Worm (Caenorhabditis elegans) whole organism, young adult: ENCODE results near the gene snu-66.

Experiments used
- B0035.1 ChIP-seq: sonication (generic microtip); optimal IDR thresholded peaks from 2 replicates; lab custom pipeline; 2016; ENCODE audit warnings: missing genetic modification characterization, mild to moderate bottlenecking, missing compliant biosample characterization, missing genotype, missing genetic modification reagents
- B0336.3 ChIP-seq: fragments of 200-800 bp; sonication (Bioruptor generic); IDR thresholded peaks from 2 replicates; pipeline ENCODE4 v1.3.6; 2022; ENCODE audit warnings: missing genetic modification characterization, missing compliant biosample characterization
- F10E7.11 ChIP-seq: sonication (generic microtip); optimal IDR thresholded peaks from 2 replicates; lab custom pipeline; 2017; ENCODE audit warnings: mild to moderate bottlenecking, missing genetic modification characterization, moderate library complexity, missing compliant biosample characterization
- F33H1.4 ChIP-seq: fragments of 200-800 bp; sonication (Bioruptor generic); IDR thresholded peaks from 2 replicates; pipeline ENCODE4 v1.3.6; 2022; ENCODE audit warnings: missing genetic modification reagents, missing genetic modification characterization, missing compliant biosample characterization
- K12H6.12 ChIP-seq: fragments of 200-800 bp; sonication (Bioruptor generic); optimal IDR thresholded peaks from 2 replicates; lab custom pipeline; 2018; ENCODE audit warnings: mild to moderate bottlenecking, missing genetic modification characterization, missing compliant biosample characterization
- T07F8.4 ChIP-seq: sonication (generic microtip); optimal IDR thresholded peaks from 2 replicates; lab custom pipeline; 2016; ENCODE audit warnings: mild to moderate bottlenecking, missing genetic modification characterization, moderate library complexity, missing compliant biosample characterization
- Y67H2A.10 ChIP-seq: fragments of 200-800 bp; sonication (Bioruptor generic); conservative IDR thresholded peaks from 2 replicates; pipeline ENCODE4 v1.3.6; 2022; ENCODE audit warnings: missing genetic modification reagents, missing genetic modification characterization, missing compliant biosample characterization
- Y95B8A.8 ChIP-seq: fragments of 200-800 bp; sonication (Bioruptor generic); IDR thresholded peaks from 2 replicates; pipeline ENCODE4 v1.3.6; 2022; ENCODE audit warnings: missing genetic modification reagents, missing genetic modification characterization, missing compliant biosample characterization
- akir-1 ChIP-seq: fragments of 200-800 bp; sonication (Bioruptor generic); optimal IDR thresholded peaks from 2 replicates; lab custom pipeline; 2018; ENCODE audit warnings: mild to moderate bottlenecking, missing genetic modification characterization, moderate library complexity, missing compliant biosample characterization
- aptf-3 ChIP-seq: fragments of 200-800 bp; sonication (Bioruptor generic); IDR thresholded peaks from 2 replicates; pipeline ENCODE4 v1.3.6; 2022; ENCODE audit warnings: missing genetic modification characterization, missing compliant biosample characterization
- atf-7 ChIP-seq: sonication (generic microtip); optimal IDR thresholded peaks from 2 replicates; lab custom pipeline; 2017; ENCODE audit warnings: mild to moderate bottlenecking, missing genetic modification characterization, missing compliant biosample characterization
- attf-3 ChIP-seq: fragments of 200-800 bp; sonication (Bioruptor generic); conservative IDR thresholded peaks from 2 replicates; pipeline ENCODE4 v1.3.6; 2022; ENCODE audit warnings: missing genetic modification reagents, missing genetic modification characterization, missing compliant biosample characterization
- bed-1 ChIP-seq: fragments of 200-800 bp; sonication (Bioruptor generic); IDR thresholded peaks from 2 replicates; pipeline ENCODE4 v1.3.6; 2022; ENCODE audit warnings: missing genetic modification reagents, missing genetic modification characterization, missing compliant biosample characterization
- bed-2 ChIP-seq: fragments of 200-800 bp; sonication (Bioruptor generic); IDR thresholded peaks from 2 replicates; pipeline ENCODE4 v1.3.6; 2022; ENCODE audit warnings: missing genetic modification reagents, missing genetic modification characterization, missing compliant biosample characterization
- cebp-2 ChIP-seq: fragments of 200-800 bp; sonication (Bioruptor generic); IDR thresholded peaks from 2 replicates; pipeline ENCODE4 v1.3.6; 2022; ENCODE audit warnings: missing genetic modification characterization, missing compliant biosample characterization
- dpl-1 ChIP-seq: fragments of 150-350 bp; optimal IDR thresholded peaks from 2 replicates; lab custom pipeline; 2014; ENCODE audit warnings: missing biosample characterization, missing genetic modification reagents, missing genetic modification characterization
- hlh-12 ChIP-seq: sonication (generic microtip); optimal IDR thresholded peaks from 2 replicates; lab custom pipeline; 2016; ENCODE audit warnings: missing genetic modification characterization, missing compliant biosample characterization
- hmg-20 ChIP-seq: fragments of 200-800 bp; sonication (Bioruptor generic); IDR thresholded peaks from 2 replicates; pipeline ENCODE4 v1.3.6; 2022; ENCODE audit warnings: missing genetic modification reagents, missing genetic modification characterization, missing compliant biosample characterization
- lag-1 ChIP-seq: fragments of 200-800 bp; sonication (Bioruptor generic); IDR thresholded peaks from 2 replicates; pipeline ENCODE4 v1.3.6; 2022; ENCODE audit warnings: missing genetic modification reagents, missing genetic modification characterization, missing compliant biosample characterization
- lin-26 ChIP-seq: fragments of 200-800 bp; sonication (Bioruptor generic); IDR thresholded peaks from 2 replicates; pipeline ENCODE4 v1.3.6; 2022; ENCODE audit warnings: missing genetic modification reagents, missing genetic modification characterization, missing compliant biosample characterization
- lin-54 ChIP-seq: fragments of 200-800 bp; sonication (Bioruptor generic); optimal IDR thresholded peaks from 2 replicates; lab custom pipeline; 2018; ENCODE audit warnings: mild to moderate bottlenecking, missing genetic modification characterization, missing compliant biosample characterization
- lsy-27 ChIP-seq: sonication (generic microtip); optimal IDR thresholded peaks from 2 replicates; lab custom pipeline; 2017; ENCODE audit warnings: missing genetic modification characterization, mild to moderate bottlenecking, missing compliant biosample characterization, antibody characterized with exemption, missing genotype, borderline replicate concordance; ENCODE audit not compliant: insufficient read depth
- madf-6 ChIP-seq: fragments of 200-800 bp; sonication (Bioruptor generic); IDR thresholded peaks from 2 replicates; pipeline ENCODE4 v1.3.6; 2022; ENCODE audit warnings: missing genetic modification reagents, missing genetic modification characterization, missing compliant biosample characterization
- nfya-1 ChIP-seq: sonication (generic microtip); optimal IDR thresholded peaks from 2 replicates; lab custom pipeline; 2017; ENCODE audit warnings: antibody characterized with exemption, missing compliant biosample characterization, missing genetic modification characterization, borderline replicate concordance; ENCODE audit not compliant: insufficient read depth
- nfya-2 ChIP-seq: fragments of 200-800 bp; sonication (Bioruptor generic); IDR thresholded peaks from 2 replicates; pipeline ENCODE4 v1.3.6; 2022; ENCODE audit warnings: missing genetic modification reagents, missing genetic modification characterization, missing compliant biosample characterization
- nhr-120 ChIP-seq: fragments of 200-800 bp; sonication (Bioruptor generic); IDR thresholded peaks from 2 replicates; pipeline ENCODE4 v1.3.6; 2022; ENCODE audit warnings: missing genetic modification characterization, missing compliant biosample characterization
- nhr-179 ChIP-seq: sonication (generic microtip); optimal IDR thresholded peaks from 2 replicates; lab custom pipeline; 2016; ENCODE audit warnings: mild to moderate bottlenecking, missing genetic modification characterization, missing compliant biosample characterization
- nhr-27 ChIP-seq: fragments of 200-800 bp; sonication (Bioruptor generic); optimal IDR thresholded peaks from 2 replicates; lab custom pipeline; 2018; ENCODE audit warnings: mild to moderate bottlenecking, missing genetic modification characterization, moderate library complexity, missing compliant biosample characterization
- rcor-1 ChIP-seq: fragments of 200-800 bp; sonication (Bioruptor generic); IDR thresholded peaks from 2 replicates; pipeline ENCODE4 v1.3.6; 2022; ENCODE audit warnings: missing genetic modification reagents, missing genetic modification characterization, missing compliant biosample characterization
- rec-8 ChIP-seq, 2 experiments: sonication (generic microtip); optimal IDR thresholded peaks; 2 replicates each; lab custom pipeline; 2016; ENCODE audit warnings: mild to moderate bottlenecking in 2 of 2, missing genetic modification characterization in 2 of 2, missing genetic modification reagents in 2 of 2, missing genotype in 2 of 2, missing biosample characterization in 1 of 2, missing compliant biosample characterization in 1 of 2, moderate library complexity in 1 of 2
- sea-2 ChIP-seq: fragments of 200-800 bp; sonication (Bioruptor generic); IDR thresholded peaks from 2 replicates; pipeline ENCODE4 v1.3.6; 2022; ENCODE audit warnings: missing genetic modification characterization, missing compliant biosample characterization
- snpc-3.4 ChIP-seq: sonication (generic microtip); optimal IDR thresholded peaks from 2 replicates; lab custom pipeline; 2017; ENCODE audit warnings: missing genetic modification characterization, mild to moderate bottlenecking, missing compliant biosample characterization, antibody characterized with exemption, moderate library complexity, missing genotype, missing genetic modification reagents
- tlf-1 ChIP-seq: fragments of 200-800 bp; sonication (Bioruptor generic); optimal IDR thresholded peaks from 2 replicates; lab custom pipeline; 2018; ENCODE audit warnings: mild to moderate bottlenecking, missing genetic modification characterization, missing compliant biosample characterization
- zfh-2 ChIP-seq: fragments of 200-800 bp; sonication (Bioruptor generic); conservative IDR thresholded peaks from 2 replicates; pipeline ENCODE4 v1.3.6; 2022; ENCODE audit warnings: missing genetic modification reagents, missing genetic modification characterization, missing compliant biosample characterization
- ztf-18 ChIP-seq: sonication (generic microtip); optimal IDR thresholded peaks from 2 replicates; lab custom pipeline; 2016; ENCODE audit warnings: missing genotype, mild to moderate bottlenecking, missing genetic modification characterization, missing compliant biosample characterization
- ztf-25 ChIP-seq: fragments of 200-800 bp; sonication (Bioruptor generic); IDR thresholded peaks from 2 replicates; pipeline ENCODE4 v1.3.6; 2022; ENCODE audit warnings: missing genetic modification reagents, missing genetic modification characterization, missing compliant biosample characterization

Gene snu-66

ce11 chrV:7562947-7563346 is 12.5 kb downstream of the snu-66 start, which contains the start of gene F19F10.1:
TSS of gene F19F10.1 (plus strand) at chrV:7563247.
- TF ChIP-seq nhr-120 (no peak), sea-2 (GFP tag; lab: Robert Waterston, UW) (no peak), F33H1.4 (GFP tag; lab: Robert Waterston, UW) (no peak), K12H6.12 (tag; lab: Kevin White, UChicago) (no peak), snpc-3.4 (no peak), Y95B8A.8 (GFP tag; lab: Robert Waterston, UW) (no peak), lsy-27 (tag; lab: Kevin White, UChicago) (no peak), B0336.3 (GFP tag; lab: Robert Waterston, UW) (no peak), bed-2 (GFP tag; lab: Robert Waterston, UW) (no peak), F10E7.11 (tag; lab: Kevin White, UChicago) (no peak), attf-3 (GFP tag; lab: Robert Waterston, UW) (no peak), ztf-25 (GFP tag; lab: Robert Waterston, UW) (no peak)

- TF ChIP-seq atf-7 (tag; lab: Kevin White, UChicago) (no peak), dpl-1 (no peak), Y67H2A.10 (GFP tag; lab: Robert Waterston, UW) (no peak), akir-1 (no peak), nfya-2 (GFP tag; lab: Robert Waterston, UW) (no peak), lag-1 (no peak), T07F8.4 (tag; lab: Kevin White, UChicago) (no peak), lin-54 (GFP tag; lab: Kevin White, UChicago) (no peak), lin-26 (GFP tag; lab: Robert Waterston, UW) (no peak), sea-2 (GFP tag; lab: Robert Waterston, UW) (no peak), nfya-1 (tag; lab: Kevin White, UChicago) (no peak), tlf-1 (no peak), madf-6 (GFP tag; lab: Robert Waterston, UW) (no peak), cebp-2 (GFP tag; lab: Robert Waterston, UW) (no peak), hlh-12 (tag; lab: Kevin White, UChicago) (no peak), B0035.1 (tag; lab: Kevin White, UChicago) (no peak), ztf-18 (no peak), snpc-3.4 (no peak), aptf-3 (GFP tag; lab: Robert Waterston, UW) (no peak)
Measured at ce11 chrV:7558693-7559092, 16.8 kb downstream of the snu-66 start, which contains the start of gene ets-7. TSS of gene ets-7 (minus strand) at chrV:7558793.

- no peak for TF ChIP-seq rcor-1 (GFP tag; lab: Robert Waterston, UW)
- no peak for TF ChIP-seq lsy-27 (tag; lab: Kevin White, UChicago)
Measured at ce11 chrV:7555875-7556274, 19.6 kb downstream of the snu-66 start.

- no peak for TF ChIP-seq zfh-2 (GFP tag; lab: Robert Waterston, UW)
- no peak for TF ChIP-seq hmg-20 (GFP tag; lab: Robert Waterston, UW)
Measured at ce11 chrV:7553873-7554362, 21.6 kb downstream of the snu-66 start, which contains the start of gene ttr-10. TSS of gene ttr-10 (minus strand) at chrV:7553923.

- TF ChIP-seq nhr-27 (no peak), atf-7 (tag; lab: Kevin White, UChicago) (no peak), bed-1 (GFP tag; lab: Robert Waterston, UW) (no peak), nhr-179 (tag; lab: Kevin White, UChicago) (no peak), rec-8 (tag; optimal IDR thresholded peaks at IDR 0.05; lab: Kevin White, UChicago) (no peak)
Measured at ce11 chrV:7551821-7552220, 23.6 kb downstream of the snu-66 start, which contains the start of gene F19F10.3. TSS of gene F19F10.3 (plus strand) at chrV:7552121.
